Worm (Caenorhabditis elegans) whole organism, young adult: Measurements from ENCODE around the gene cox-16.

Experiments
- egl-44 ChIP-seq: fragments of 200-800 bp; sonication (Bioruptor generic); IDR thresholded peaks from 2 replicates; pipeline ENCODE4 v1.3.6; 2022; ENCODE audit warnings: missing genetic modification reagents, missing genetic modification characterization, missing compliant biosample characterization
- mel-28 ChIP-seq: sonication (generic microtip); optimal IDR thresholded peaks from 2 replicates; lab custom pipeline; 2016; ENCODE audit warnings: borderline replicate concordance, mild to moderate bottlenecking, missing genetic modification characterization, missing compliant biosample characterization
- unc-130 ChIP-seq: sonication (generic microtip); optimal IDR thresholded peaks from 2 replicates; lab custom pipeline; 2016; ENCODE audit warnings: missing genetic modification reagents, missing genetic modification characterization, missing compliant biosample characterization

DNA sequence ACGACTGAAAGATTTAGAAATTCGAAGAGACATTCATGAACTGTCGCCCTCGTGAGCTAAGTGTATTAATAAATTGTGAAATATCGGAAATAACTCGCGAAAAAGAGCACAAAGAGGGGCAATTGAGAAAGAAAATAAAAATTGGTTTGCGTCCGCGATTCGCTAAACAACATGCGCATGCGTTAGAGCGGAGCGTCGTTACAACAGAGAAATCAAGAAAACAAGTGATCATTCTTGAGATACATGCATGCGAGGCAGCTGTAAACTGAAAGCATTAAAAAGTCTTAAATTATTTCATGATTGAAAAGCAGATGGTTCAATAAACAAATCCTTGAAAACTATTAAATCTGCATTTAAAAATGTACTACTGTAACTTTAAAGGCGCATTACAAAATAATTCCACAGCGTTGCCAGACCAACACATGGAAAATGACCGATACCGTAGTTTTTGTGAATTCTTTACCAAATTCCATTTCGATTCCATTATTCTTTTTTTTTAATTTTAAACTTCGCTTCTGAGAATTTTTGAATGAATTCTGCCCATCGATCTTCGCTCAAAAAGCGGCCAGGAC lies at the start of gene cox-16, which contains the start of gene syp-2:
- TF ChIP-seq unc-130 (GFP tag; lab: Kevin White, UChicago): no peak
- TF ChIP-seq egl-44 (GFP tag; lab: Robert Waterston, UW): no peak
- TF ChIP-seq mel-28 (tag; lab: Kevin White, UChicago): no peak
